Fruit fly (Drosophila melanogaster): ENCODE measurements around the gene hry.

hry gene

dm6 chr3L:8675545-8676084, at the start of gene hry:
Gene hry, plus strand, starts transcription at chr3L:8675759.
- TF ChIP-seq Dll (optimal IDR thresholded peaks at IDR 0.05), result peak; percentile 24
- TF ChIP-seq psq (optimal IDR thresholded peaks at IDR 0.05), result no peak
- no peak for TF ChIP-seq usp (GFP tag; optimal IDR thresholded peaks at IDR 0.05)
- no peak for TF ChIP-seq EcR (GFP tag; optimal IDR thresholded peaks at IDR 0.05)
- TF ChIP-seq pan (optimal IDR thresholded peaks at IDR 0.05), result no peak
- no peak for TF ChIP-seq CG8478 (optimal IDR thresholded peaks at IDR 0.05)

dm6 chr3L:8627839-8628827, 47.4 kb upstream of the hry start:
- no peak for TF ChIP-seq Dll (optimal IDR thresholded peaks at IDR 0.05)
- no peak for TF ChIP-seq usp (GFP tag; optimal IDR thresholded peaks at IDR 0.05)
- no peak for TF ChIP-seq psq (optimal IDR thresholded peaks at IDR 0.05)

- no peak for TF ChIP-seq EcR (GFP tag; optimal IDR thresholded peaks at IDR 0.05)
- TF ChIP-seq usp (GFP tag; optimal IDR thresholded peaks at IDR 0.05), result no peak
- no peak for TF ChIP-seq Dll (optimal IDR thresholded peaks at IDR 0.05)
- no peak for TF ChIP-seq CG8478 (optimal IDR thresholded peaks at IDR 0.05)
- no peak for TF ChIP-seq pan (optimal IDR thresholded peaks at IDR 0.05)
- no peak for TF ChIP-seq psq (optimal IDR thresholded peaks at IDR 0.05)
Observed at dm6 chr3L:8628964-8629363, 46.6 kb upstream of the hry start.

dm6 chr3L:8629701-8630343, 45.7 kb upstream of the hry start:
- no peak for TF ChIP-seq psq (optimal IDR thresholded peaks at IDR 0.05)

- TF ChIP-seq psq (optimal IDR thresholded peaks at IDR 0.05), result no peak
- no peak for TF ChIP-seq EcR (GFP tag; optimal IDR thresholded peaks at IDR 0.05)
- no peak for TF ChIP-seq CG8478 (optimal IDR thresholded peaks at IDR 0.05)
- TF ChIP-seq Dll (optimal IDR thresholded peaks at IDR 0.05), result no peak
- TF ChIP-seq usp (GFP tag; optimal IDR thresholded peaks at IDR 0.05), result no peak
- TF ChIP-seq pan (optimal IDR thresholded peaks at IDR 0.05), result no peak
Observed at dm6 chr3L:8633614-8634325, 41.8 kb upstream of the hry start, which contains the start of gene Cdc6. Gene Cdc6, minus strand, starts transcription at chr3L:8634069.

- TF ChIP-seq EcR (GFP tag; optimal IDR thresholded peaks at IDR 0.05) (no peak), CG8478 (optimal IDR thresholded peaks at IDR 0.05) (no peak), usp (GFP tag; optimal IDR thresholded peaks at IDR 0.05) (no peak), pan (optimal IDR thresholded peaks at IDR 0.05) (no peak), psq (optimal IDR thresholded peaks at IDR 0.05) (no peak), Dll (optimal IDR thresholded peaks at IDR 0.05) (no peak)
Observed at dm6 chr3L:8640139-8640538, 35.4 kb upstream of the hry start, which contains the start of gene Cpr66D. Gene Cpr66D, plus strand, starts transcription at chr3L:8640439.

dm6 chr3L:8641049-8641448, 34.5 kb upstream of the hry start:
- TF ChIP-seq psq (optimal IDR thresholded peaks at IDR 0.05), result no peak
- no peak for TF ChIP-seq Dll (optimal IDR thresholded peaks at IDR 0.05)
- no peak for TF ChIP-seq usp (GFP tag; optimal IDR thresholded peaks at IDR 0.05)
- no peak for TF ChIP-seq CG8478 (optimal IDR thresholded peaks at IDR 0.05)
- TF ChIP-seq EcR (GFP tag; optimal IDR thresholded peaks at IDR 0.05), result no peak
- TF ChIP-seq pan (optimal IDR thresholded peaks at IDR 0.05), result no peak

- TF ChIP-seq pan (optimal IDR thresholded peaks at IDR 0.05), result no peak
- no peak for TF ChIP-seq psq (optimal IDR thresholded peaks at IDR 0.05)
- no peak for TF ChIP-seq usp (GFP tag; optimal IDR thresholded peaks at IDR 0.05)
- TF ChIP-seq CG8478 (optimal IDR thresholded peaks at IDR 0.05), result no peak
- TF ChIP-seq Dll (optimal IDR thresholded peaks at IDR 0.05), result no peak
- no peak for TF ChIP-seq EcR (GFP tag; optimal IDR thresholded peaks at IDR 0.05)
Observed at dm6 chr3L:8643810-8644552, 31.6 kb upstream of the hry start.

dm6 chr3L:8646821-8647220, 28.7 kb upstream of the hry start, which contains the start of the genes CG13305 and Pex7:
Gene CG13305, minus strand, starts transcription at chr3L:8646822.
Gene Pex7, plus strand, starts transcription at chr3L:8647145.
- no peak for TF ChIP-seq CG8478 (optimal IDR thresholded peaks at IDR 0.05)
- no peak for TF ChIP-seq pan (optimal IDR thresholded peaks at IDR 0.05)
- no peak for TF ChIP-seq Dll (optimal IDR thresholded peaks at IDR 0.05)
- no peak for TF ChIP-seq usp (GFP tag; optimal IDR thresholded peaks at IDR 0.05)
- no peak for TF ChIP-seq psq (optimal IDR thresholded peaks at IDR 0.05)
- no peak for TF ChIP-seq EcR (GFP tag; optimal IDR thresholded peaks at IDR 0.05)

- TF ChIP-seq psq (optimal IDR thresholded peaks at IDR 0.05) (no peak), Dll (optimal IDR thresholded peaks at IDR 0.05) (no peak), EcR (GFP tag; optimal IDR thresholded peaks at IDR 0.05) (no peak), CG8478 (optimal IDR thresholded peaks at IDR 0.05) (no peak), pan (optimal IDR thresholded peaks at IDR 0.05) (no peak), usp (GFP tag; optimal IDR thresholded peaks at IDR 0.05) (no peak)
Observed at dm6 chr3L:8648836-8649235, 26.7 kb upstream of the hry start, which contains the start of gene Arr2. Gene Arr2, minus strand, starts transcription at chr3L:8648936.

Measured in whole organism.